Worm (Caenorhabditis elegans): Measurements from ENCODE around the gene F32D8.15.

Gene F32D8.15

ce11 chrV:10941150-10941549 is 37.3 kb downstream of the F32D8.15 start, which contains the start of gene F17C11.26:
F17C11.26 (plus strand) TSS chrV:10941450.
- TF ChIP-seq ztf-6 (GFP tag; IDR thresholded peaks at IDR 0.05) (no peak), ama-1 (optimal IDR thresholded peaks at IDR 0.05) (peak; percentile 62), ama-1 (GFP tag; optimal IDR thresholded peaks at IDR 0.05) (no peak)

ce11 chrV:10942161-10942560 is 38.3 kb downstream of the F32D8.15 start, which contains the start of gene zip-9:
zip-9 (plus strand) TSS chrV:10942461.
- TF ChIP-seq mcd-1 (GFP tag; IDR thresholded peaks at IDR 0.05) (no peak), hsf-1 (GFP tag; IDR thresholded peaks at IDR 0.05) (0 out of 2 replicates have a peak, but pooled peaks have one; percentile 20), F37B4.10 (GFP tag; IDR thresholded peaks at IDR 0.05) (0 out of 2 replicates have a peak, but pooled peaks have one; percentile 76)

ce11 chrV:10944903-10945302 is 41.1 kb downstream of the F32D8.15 start:
- no peak for TF ChIP-seq ztf-28 (GFP tag; IDR thresholded peaks at IDR 0.05)
- no peak for TF ChIP-seq him-1 (tag; optimal IDR thresholded peaks at IDR 0.05)
- no peak for TF ChIP-seq ccch-3 (GFP tag; optimal IDR thresholded peaks at IDR 0.05)
- no peak for TF ChIP-seq Y53F4B.3 (GFP tag; IDR thresholded peaks at IDR 0.05)

- TF ChIP-seq ZK185.1 (tag; optimal IDR thresholded peaks at IDR 0.05; ENCODE audit: poor library complexity, severe bottlenecking) (no peak), F49E8.2 (tag; optimal IDR thresholded peaks at IDR 0.05; ENCODE audit: insufficient read depth) (no peak), F23B12.7 (tag; optimal IDR thresholded peaks at IDR 0.05; ENCODE audit: insufficient read depth) (no peak), Y53F4B.3 (GFP tag; IDR thresholded peaks at IDR 0.05) (no peak), madf-8 (GFP tag; conservative IDR thresholded peaks at IDR 0.05) (no peak), B0336.3 (GFP tag; IDR thresholded peaks at IDR 0.05) (no peak), nfyb-1 (GFP tag; IDR thresholded peaks at IDR 0.05) (no peak), F55B11.4 (tag; optimal IDR thresholded peaks at IDR 0.05; ENCODE audit: borderline replicate concordance, insufficient read depth) (no peak), snpc-4 (GFP tag; optimal IDR thresholded peaks at IDR 0.05) (no peak), snpc-4 (tag; optimal IDR thresholded peaks at IDR 0.05) (no peak), B0019.2 (GFP tag; conservative IDR thresholded peaks at IDR 0.05) (no peak), hsf-1 (GFP tag; IDR thresholded peaks at IDR 0.05) (no peak), egl-18 (GFP tag; IDR thresholded peaks at IDR 0.05) (no peak), mxl-1 (tag; optimal IDR thresholded peaks at IDR 0.05) (no peak), unc-130 (GFP tag; optimal IDR thresholded peaks at IDR 0.05) (no peak)
These were observed 43.4 kb downstream of the F32D8.15 start for ce11 chrV:10947210-10947609.

ce11 chrV:10947930-10948329 is 44.1 kb downstream of the F32D8.15 start, which contains the start of gene F17C11.2:
F17C11.2 (plus strand) TSS chrV:10948230.
- TF ChIP-seq cebp-2 (GFP tag; IDR thresholded peaks at IDR 0.05) = no peak
- no peak for TF ChIP-seq tbp1 (GFP tag; optimal IDR thresholded peaks at IDR 0.05)
- TF ChIP-seq aptf-2 (GFP tag; conservative IDR thresholded peaks at IDR 0.05) = no peak
- no peak for TF ChIP-seq F10E7.11 (tag; optimal IDR thresholded peaks at IDR 0.05)
- no peak for TF ChIP-seq lsy-27 (tag; optimal IDR thresholded peaks at IDR 0.05; ENCODE audit: borderline replicate concordance, insufficient read depth)
- TF ChIP-seq ceh-100 (GFP tag; IDR thresholded peaks at IDR 0.05) = no peak
- no peak for TF ChIP-seq lin-26 (GFP tag; IDR thresholded peaks at IDR 0.05)
- TF ChIP-seq ama-1 (optimal IDR thresholded peaks at IDR 0.05) = no peak
- no peak for TF ChIP-seq ama-1 (GFP tag; optimal IDR thresholded peaks at IDR 0.05)
- TF ChIP-seq F23B12.7 (tag; optimal IDR thresholded peaks at IDR 0.05; ENCODE audit: insufficient read depth) = no peak
- no peak for TF ChIP-seq gei-17 (GFP tag; optimal IDR thresholded peaks at IDR 0.05)

Measured in whole organism, young adult.